Fruit fly (Drosophila melanogaster): ENCODE results near the gene CG14417.

CG14417 gene

DNA sequence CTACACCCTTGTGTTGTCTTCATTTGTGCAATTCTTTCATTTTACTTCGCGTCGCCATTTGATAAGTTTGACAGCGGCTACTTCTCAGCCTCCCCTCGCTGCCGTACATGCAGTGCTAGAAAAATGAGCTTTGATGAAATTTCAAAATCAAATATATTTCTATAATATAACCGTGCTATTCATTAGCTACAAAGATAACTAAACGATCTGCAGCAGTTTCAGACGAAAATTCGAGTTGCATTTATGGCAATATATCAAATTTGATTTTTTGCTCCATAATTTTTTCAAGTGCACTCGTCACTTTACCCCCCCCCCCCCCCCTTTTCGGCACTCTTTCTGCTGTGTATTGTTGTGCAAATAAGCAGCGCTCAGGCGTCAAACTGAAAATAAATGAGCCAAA is 36.2 kb upstream of the CG14417 start (continued):
- peak; percentile 12 for TF ChIP-seq Fer1 (GFP tag; optimal IDR thresholded peaks at IDR 0.05)
- no peak for TF ChIP-seq Trl (optimal IDR thresholded peaks at IDR 0.05)
- TF ChIP-seq Trl (GFP tag; optimal IDR thresholded peaks at IDR 0.05) = no peak
- TF ChIP-seq CG6254 (GFP tag; optimal IDR thresholded peaks at IDR 0.05) = no peak
- no peak for TF ChIP-seq mld (GFP tag; IDR thresholded peaks at IDR 0.05; ENCODE audit: partially characterized antibody)
- TF ChIP-seq CG11247 (GFP tag; IDR thresholded peaks at IDR 0.05) = no peak
- no peak for TF ChIP-seq CG12299 (tag; optimal IDR thresholded peaks at IDR 0.05)
- TF ChIP-seq wek (GFP tag; optimal IDR thresholded peaks at IDR 0.05) = no peak
- 0 out of 2 replicates have a peak, but pooled peaks have one; percentile 34 for TF ChIP-seq vvl (GFP tag; IDR thresholded peaks at IDR 0.05)
- TF ChIP-seq CG18599 (GFP tag; optimal IDR thresholded peaks at IDR 0.05) = peak; percentile 45
- no peak for TF ChIP-seq da (GFP tag; optimal IDR thresholded peaks at IDR 0.05)
- no peak for TF ChIP-seq sisA (GFP tag; IDR thresholded peaks at IDR 0.05)
- TF ChIP-seq Nf-YA (GFP tag; IDR thresholded peaks at IDR 0.05) = no peak
- 0 out of 2 replicates have a peak, but pooled peaks have one; percentile 6 for TF ChIP-seq Oaz (GFP tag; IDR thresholded peaks at IDR 0.05)
- no peak for TF ChIP-seq CG1603 (tag; optimal IDR thresholded peaks at IDR 0.05)
- TF ChIP-seq Optix (GFP tag; IDR thresholded peaks at IDR 0.05) = no peak
- no peak for TF ChIP-seq BtbVII (GFP tag; optimal IDR thresholded peaks at IDR 0.05)
- TF ChIP-seq nau (GFP tag; optimal IDR thresholded peaks at IDR 0.05) = no peak
- TF ChIP-seq D (optimal IDR thresholded peaks at IDR 0.05) = no peak
- TF ChIP-seq D (GFP tag; optimal IDR thresholded peaks at IDR 0.05) = no peak
- TF ChIP-seq Ssrp (tag; optimal IDR thresholded peaks at IDR 0.05) = no peak
- peak; percentile 54 for TF ChIP-seq slbo (GFP tag; IDR thresholded peaks at IDR 0.05)
- no peak for TF ChIP-seq Nf-YC (tag; optimal IDR thresholded peaks at IDR 0.05)
- no peak for TF ChIP-seq GATAe (GFP tag; conservative IDR thresholded peaks at IDR 0.05)
- TF ChIP-seq schlank (tag; optimal IDR thresholded peaks at IDR 0.05) = no peak
- TF ChIP-seq CG4730 (GFP tag; IDR thresholded peaks at IDR 0.05) = no peak
- TF ChIP-seq CG6654 (GFP tag; optimal IDR thresholded peaks at IDR 0.05) = no peak
- no peak for TF ChIP-seq pfk (GFP tag; optimal IDR thresholded peaks at IDR 0.05)
- TF ChIP-seq CG7372 (GFP tag; IDR thresholded peaks at IDR 0.05) = no peak
- TF ChIP-seq CG6854 (GFP tag; optimal IDR thresholded peaks at IDR 0.05) = no peak
- TF ChIP-seq vfl (GFP tag; optimal IDR thresholded peaks at IDR 0.05) = no peak
- no peak for TF ChIP-seq CG7271 (tag; optimal IDR thresholded peaks at IDR 0.05)
- TF ChIP-seq seq (GFP tag; IDR thresholded peaks at IDR 0.05) = 0 out of 2 replicates have a peak, but pooled peaks have one; percentile 12
- no peak for TF ChIP-seq Neu2 (GFP tag; optimal IDR thresholded peaks at IDR 0.05; ENCODE audit: borderline replicate concordance)
- no peak for TF ChIP-seq CG5953 (GFP tag; IDR thresholded peaks at IDR 0.05)
- no peak for TF ChIP-seq crc (GFP tag; optimal IDR thresholded peaks at IDR 0.05)
- no peak for TF ChIP-seq Hey (tag; optimal IDR thresholded peaks at IDR 0.05)
- TF ChIP-seq Adf1 (GFP tag; IDR thresholded peaks at IDR 0.05) = no peak
- no peak for TF ChIP-seq CG2116 (GFP tag; optimal IDR thresholded peaks at IDR 0.05)
- TF ChIP-seq CG17568 (GFP tag; optimal IDR thresholded peaks at IDR 0.05) = no peak
- no peak for TF ChIP-seq CG11085 (GFP tag; IDR thresholded peaks at IDR 0.05)
- TF ChIP-seq Side (GFP tag; optimal IDR thresholded peaks at IDR 0.05) = no peak
- TF ChIP-seq CG7963 (GFP tag; IDR thresholded peaks at IDR 0.05; ENCODE audit: partially characterized antibody) = no peak
- TF ChIP-seq rib (GFP tag; IDR thresholded peaks at IDR 0.05) = no peak
- no peak for TF ChIP-seq Opbp (GFP tag; IDR thresholded peaks at IDR 0.05; ENCODE audit: partially characterized antibody)
- TF ChIP-seq CG10366 (GFP tag; IDR thresholded peaks at IDR 0.05) = no peak; the same call in 1 of the 2 replicates
- TF ChIP-seq slp2 (GFP tag; optimal IDR thresholded peaks at IDR 0.05) = no peak
- peak; percentile 4 for TF ChIP-seq ewg (GFP tag; optimal IDR thresholded peaks at IDR 0.05)
- TF ChIP-seq ac (GFP tag; optimal IDR thresholded peaks at IDR 0.05) = no peak
- no peak for TF ChIP-seq cad (GFP tag; optimal IDR thresholded peaks at IDR 0.05)
- no peak for TF ChIP-seq CG17802 (tag; optimal IDR thresholded peaks at IDR 0.05)
- TF ChIP-seq CG32772 (GFP tag; IDR thresholded peaks at IDR 0.05) = no peak
